Fruit fly (Drosophila melanogaster) whole organism, embryonic: Measurements from ENCODE around the gene heix.
A peak's percentile ranks its signal among the peaks of the same experiment; 100 is the strongest.

ENCODE experiments used
- Blimp-1 ChIP-seq: fragments of 200-800 bp; sonication (Bioruptor generic); optimal IDR thresholded peaks from 3 replicates; lab custom pipeline; 2018; ENCODE audit warnings: missing biosample characterization, missing genetic modification characterization, mild to moderate bottlenecking, moderate library complexity, missing genetic modification reagents
- CG11247 ChIP-seq: fragments of 200-800 bp; sonication (Bioruptor generic); IDR thresholded peaks from 2 replicates; pipeline ENCODE4 v1.3.6; 2022; ENCODE audit warnings: missing biosample characterization, missing genetic modification characterization
- CG11504 ChIP-seq: fragments of 200-800 bp; sonication (Bioruptor generic); optimal IDR thresholded peaks from 3 replicates; lab custom pipeline; 2019; ENCODE audit warnings: missing biosample characterization, mild to moderate bottlenecking, missing genetic modification characterization, moderate library complexity
- CG11696 ChIP-seq: fragments of 200-800 bp; sonication (Bioruptor generic); IDR thresholded peaks from 2 replicates; pipeline ENCODE4 v1.3.6; 2022; ENCODE audit warnings: missing biosample characterization, missing genetic modification characterization
- CG15479 ChIP-seq: fragments of 200-800 bp; sonication (Bioruptor generic); optimal IDR thresholded peaks from 3 replicates; lab custom pipeline; 2019; ENCODE audit warnings: missing biosample characterization, mild to moderate bottlenecking, missing genetic modification characterization, moderate library complexity
- CG15601 ChIP-seq: fragments of 200-800 bp; sonication (Bioruptor generic); optimal IDR thresholded peaks from 3 replicates; lab custom pipeline; 2019; ENCODE audit warnings: missing biosample characterization, mild to moderate bottlenecking, missing genetic modification characterization, moderate library complexity
- CG17186 ChIP-seq: fragments of 200-800 bp; sonication (Bioruptor generic); optimal IDR thresholded peaks from 3 replicates; lab custom pipeline; 2017; ENCODE audit warnings: missing biosample characterization, missing genetic modification reagents, missing genetic modification characterization
- CG1792 ChIP-seq: fragments of 200-800 bp; sonication (Bioruptor generic); optimal IDR thresholded peaks from 2 replicates; lab custom pipeline; 2016; ENCODE audit warnings: missing biosample characterization, missing genetic modification characterization
- CG18599 ChIP-seq: fragments of 200-800 bp; sonication (Bioruptor generic); optimal IDR thresholded peaks from 3 replicates; lab custom pipeline; 2017; ENCODE audit warnings: missing biosample characterization, missing genetic modification characterization, mild to moderate bottlenecking, moderate library complexity, missing genetic modification reagents
- CG2199 ChIP-seq: fragments of 200-800 bp; sonication (Bioruptor generic); IDR thresholded peaks from 3 replicates; pipeline ENCODE4 v1.3.6; 2022; ENCODE audit warnings: missing biosample characterization, missing genetic modification characterization
- CG32767 ChIP-seq: fragments of 200-800 bp; sonication (Bioruptor generic); IDR thresholded peaks from 2 replicates; pipeline ENCODE4 v1.3.6; 2022; ENCODE audit warnings: missing biosample characterization, missing genetic modification characterization
- CG6683 ChIP-seq: fragments of 200-800 bp; sonication (Bioruptor generic); optimal IDR thresholded peaks from 2 replicates; lab custom pipeline; 2017; ENCODE audit warnings: missing biosample characterization, mild to moderate bottlenecking, missing genetic modification characterization, missing genetic modification reagents
- CG6791 ChIP-seq: fragments of 200-800 bp; sonication (Bioruptor generic); IDR thresholded peaks from 3 replicates; pipeline ENCODE4 v1.3.6; 2022; ENCODE audit warnings: missing biosample characterization, missing genetic modification characterization; ENCODE audit not compliant: partially characterized antibody
- CG6813 ChIP-seq: fragments of 200-800 bp; sonication (Bioruptor generic); optimal IDR thresholded peaks from 2 replicates; lab custom pipeline; 2017; ENCODE audit warnings: missing biosample characterization, missing genetic modification characterization, mild to moderate bottlenecking, moderate library complexity, missing genetic modification reagents
- CG7271 ChIP-seq: fragments of 200-800 bp; sonication (Bioruptor generic); optimal IDR thresholded peaks from 2 replicates; lab custom pipeline; 2018; ENCODE audit warnings: missing biosample characterization, mild to moderate bottlenecking, missing genetic modification characterization, moderate library complexity
- CG7963 ChIP-seq: fragments of 200-800 bp; sonication (Bioruptor generic); IDR thresholded peaks from 3 replicates; pipeline ENCODE4 v1.3.6; 2022; ENCODE audit warnings: missing biosample characterization, missing genetic modification characterization; ENCODE audit not compliant: partially characterized antibody
- Dad ChIP-seq: fragments of 200-800 bp; sonication (Bioruptor generic); optimal IDR thresholded peaks from 3 replicates; lab custom pipeline; 2016; ENCODE audit warnings: missing biosample characterization, missing genetic modification characterization
- Dbx ChIP-seq: fragments of 200-800 bp; sonication (Bioruptor generic); IDR thresholded peaks from 3 replicates; pipeline ENCODE4 v1.3.6; 2022; ENCODE audit warnings: missing biosample characterization, missing genetic modification characterization
- Doc2 ChIP-seq: fragments of 200-800 bp; sonication (Bioruptor generic); IDR thresholded peaks from 2 replicates; pipeline ENCODE4 v1.3.6; 2022; ENCODE audit warnings: missing biosample characterization, missing genetic modification characterization
- Drgx ChIP-seq: fragments of 200-800 bp; sonication (Bioruptor generic); IDR thresholded peaks from 2 replicates; pipeline ENCODE4 v1.3.6; 2022; ENCODE audit warnings: missing biosample characterization, missing genetic modification characterization
- Fer2 ChIP-seq: fragments of 200-800 bp; sonication (Bioruptor generic); optimal IDR thresholded peaks from 2 replicates; lab custom pipeline; 2018; ENCODE audit warnings: missing biosample characterization, mild to moderate bottlenecking, missing genetic modification characterization, moderate library complexity
- GATAe ChIP-seq: fragments of 200-800 bp; sonication (Bioruptor generic); conservative IDR thresholded peaks from 2 replicates; pipeline ENCODE4 v1.3.6; 2022; ENCODE audit warnings: missing biosample characterization, missing genetic modification characterization
- Hr3 ChIP-seq: fragments of 200-800 bp; sonication (Bioruptor generic); optimal IDR thresholded peaks from 3 replicates; lab custom pipeline; 2016; ENCODE audit warnings: missing biosample characterization, missing genetic modification characterization
- Jarid2 ChIP-seq: fragments of 200-800 bp; sonication (Bioruptor generic); optimal IDR thresholded peaks from 3 replicates; lab custom pipeline; 2017; ENCODE audit warnings: mild to moderate bottlenecking, missing biosample characterization, missing genetic modification reagents, missing genetic modification characterization
- Kr ChIP-seq: fragments of 200-800 bp; sonication (Bioruptor generic); optimal IDR thresholded peaks from 2 replicates; lab custom pipeline; 2017; ENCODE audit warnings: missing biosample characterization, mild to moderate bottlenecking, missing genetic modification characterization
- Lhr ChIP-seq: fragments of 200-800 bp; sonication (Bioruptor generic); optimal IDR thresholded peaks from 3 replicates; lab custom pipeline; 2017; ENCODE audit warnings: mild to moderate bottlenecking, missing biosample characterization, missing genetic modification reagents, missing genetic modification characterization
- Side ChIP-seq: fragments of 200-800 bp; sonication (Bioruptor generic); optimal IDR thresholded peaks from 2 replicates; lab custom pipeline; 2016; ENCODE audit warnings: missing biosample characterization, missing genetic modification characterization
- Spps ChIP-seq: fragments of 200-800 bp; sonication (Bioruptor generic); optimal IDR thresholded peaks from 2 replicates; lab custom pipeline; 2018; ENCODE audit warnings: missing biosample characterization, mild to moderate bottlenecking, missing genetic modification characterization
- Trl ChIP-seq, 3 experiments: fragments of >200 bp in 2 of 3; fragments of 200-800 bp in 1 of 3; sonication (Bioruptor generic) in 1 of 3; optimal IDR thresholded peaks; 2 replicates in 1 of 3; 3 replicates in 2 of 3; lab custom pipeline; 2016 to 2017; ENCODE audit warnings: missing biosample characterization in 1 of 3, missing genetic modification characterization in 1 of 3
- ac ChIP-seq: fragments of 200-800 bp; sonication (Bioruptor generic); optimal IDR thresholded peaks from 3 replicates; lab custom pipeline; 2017; ENCODE audit warnings: missing biosample characterization, mild to moderate bottlenecking, missing genetic modification characterization
- bbx ChIP-seq: fragments of 200-800 bp; sonication (Bioruptor generic); IDR thresholded peaks from 2 replicates; pipeline ENCODE4 v1.3.6; 2022; ENCODE audit warnings: missing biosample characterization, missing genetic modification characterization; ENCODE audit not compliant: partially characterized antibody
- bcd ChIP-seq: fragments of 200-800 bp; sonication (Bioruptor generic); optimal IDR thresholded peaks from 2 replicates; lab custom pipeline; 2017; ENCODE audit warnings: missing biosample characterization, mild to moderate bottlenecking, missing genetic modification characterization
- cas ChIP-seq: fragments of 200-800 bp; sonication (Bioruptor generic); IDR thresholded peaks from 2 replicates; pipeline ENCODE4 v1.3.6; 2022; ENCODE audit warnings: missing biosample characterization, missing genetic modification characterization
- dm ChIP-seq: fragments of 200-800 bp; sonication (Bioruptor generic); optimal IDR thresholded peaks from 3 replicates; lab custom pipeline; 2016; ENCODE audit warnings: missing biosample characterization, missing genetic modification characterization
- hb ChIP-seq: fragments of 200-800 bp; sonication (Bioruptor generic); IDR thresholded peaks from 3 replicates; pipeline ENCODE4 v1.3.6; 2022; ENCODE audit warnings: missing biosample characterization, missing genetic modification characterization; ENCODE audit not compliant: partially characterized antibody
- lmd ChIP-seq: fragments of 200-800 bp; sonication (Bioruptor generic); IDR thresholded peaks from 2 replicates; pipeline ENCODE4 v1.3.6; 2022; ENCODE audit warnings: missing biosample characterization, missing genetic modification characterization
- lola ChIP-seq, 3 experiments: fragments of >200 bp in 2 of 3; fragments of 200-800 bp in 1 of 3; sonication (Bioruptor generic) in 1 of 3; optimal IDR thresholded peaks; 2 replicates each; lab custom pipeline; 2017 to 2019; ENCODE audit warnings: missing biosample characterization in 3 of 3, missing genetic modification characterization in 3 of 3, mild to moderate bottlenecking in 1 of 3, moderate library complexity in 1 of 3
- luna ChIP-seq: fragments of 200-800 bp; sonication (Bioruptor generic); optimal IDR thresholded peaks from 2 replicates; lab custom pipeline; 2016; ENCODE audit warnings: missing biosample characterization, missing genetic modification characterization
- mirr ChIP-seq: fragments of 200-800 bp; sonication (Bioruptor generic); optimal IDR thresholded peaks from 3 replicates; lab custom pipeline; 2018; ENCODE audit warnings: missing biosample characterization, mild to moderate bottlenecking, missing genetic modification characterization
- org-1 ChIP-seq: fragments of 200-800 bp; sonication (Bioruptor generic); optimal IDR thresholded peaks from 2 replicates; lab custom pipeline; 2017; ENCODE audit warnings: missing biosample characterization, missing genetic modification characterization
- peb ChIP-seq: fragments of 200-800 bp; sonication (Bioruptor generic); IDR thresholded peaks from 2 replicates; pipeline ENCODE4 v1.3.6; 2022; ENCODE audit warnings: missing biosample characterization, missing genetic modification characterization
- slp2 ChIP-seq: fragments of 200-800 bp; sonication (Bioruptor generic); optimal IDR thresholded peaks from 2 replicates; lab custom pipeline; 2016; ENCODE audit warnings: missing biosample characterization, missing genetic modification characterization
- twi ChIP-seq: fragments of 200-800 bp; optimal IDR thresholded peaks from 2 replicates; lab custom pipeline; 2019; ENCODE audit warnings: missing biosample characterization, mild to moderate bottlenecking, missing genetic modification characterization, moderate library complexity
- vvl ChIP-seq: fragments of 200-800 bp; sonication (Bioruptor generic); IDR thresholded peaks from 2 replicates; pipeline ENCODE4 v1.3.6; 2022; ENCODE audit warnings: missing biosample characterization, missing genetic modification characterization
- wor ChIP-seq: fragments of 200-800 bp; sonication (Bioruptor generic); IDR thresholded peaks from 2 replicates; pipeline ENCODE4 v1.3.6; 2022; ENCODE audit warnings: missing biosample characterization, missing genetic modification characterization
- zen2 ChIP-seq: fragments of 200-800 bp; sonication (Bioruptor generic); IDR thresholded peaks from 3 replicates; pipeline ENCODE4 v1.3.6; 2022; ENCODE audit warnings: missing biosample characterization, missing genetic modification characterization; ENCODE audit not compliant: partially characterized antibody
- zfh1 ChIP-seq: fragments of 200-800 bp; sonication (Bioruptor generic); IDR thresholded peaks from 3 replicates; pipeline ENCODE4 v1.3.6; 2022; ENCODE audit warnings: missing biosample characterization, missing genetic modification characterization

Gene heix

DNA sequence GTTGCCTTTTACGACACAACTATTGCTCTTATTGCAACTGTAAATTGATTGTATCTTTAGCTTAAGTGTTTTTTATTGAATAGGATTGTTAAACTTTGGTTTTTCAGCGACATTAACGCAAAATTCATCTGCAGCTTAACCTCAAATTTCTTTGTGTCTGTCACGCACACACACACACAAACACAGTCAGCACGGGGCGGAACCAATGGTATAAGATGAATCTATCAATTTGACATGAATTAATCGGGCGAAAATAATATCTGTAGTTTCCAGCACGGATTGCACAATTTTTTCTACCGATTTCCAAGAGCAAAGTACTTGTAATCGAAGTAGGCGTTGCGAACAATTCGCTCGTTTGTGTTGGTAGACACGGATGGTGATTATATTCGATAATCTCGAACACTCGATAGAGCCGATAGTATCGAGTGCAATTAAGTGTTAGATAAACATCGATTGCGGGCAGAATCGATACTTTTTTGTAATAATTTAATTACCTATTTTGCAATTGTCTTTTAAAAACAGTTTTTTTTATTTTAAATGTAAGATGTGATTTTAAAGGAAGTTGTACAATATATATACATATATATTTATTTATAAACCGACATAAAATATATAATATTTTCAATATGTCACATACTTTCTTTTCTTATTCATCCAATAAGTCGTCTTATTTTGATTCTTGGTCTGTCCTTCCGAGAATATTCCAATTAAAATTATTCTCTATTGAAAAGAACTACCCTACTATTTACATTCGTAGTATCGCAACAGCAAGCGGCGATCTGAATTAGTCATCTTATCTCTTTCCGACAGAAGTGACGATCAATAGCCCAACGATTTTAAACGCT, 42.2 kb downstream of the heix start, which contains the start of the genes PRL-1 and EndoGI (continued):
- TF ChIP-seq CG6791 (GFP tag; lab: Robert Waterston, UW) (peak; percentile 100), lmd (GFP tag; lab: Robert Waterston, UW) (no peak), CG6683 (GFP tag; lab: Kevin White, UChicago) (peak; percentile 67), Jarid2 (GFP tag; lab: Kevin White, UChicago) (peak; percentile 11), Dad (peak; percentile 32), CG15479 (GFP tag; lab: Kevin White, UChicago) (peak; percentile 53), Side (GFP tag; lab: Kevin White, UChicago) (no peak), Spps (tag; lab: Kevin White, UChicago) (peak; percentile 42), mirr (GFP tag; lab: Kevin White, UChicago) (no peak), peb (GFP tag; lab: Robert Waterston, UW) (peak; percentile 26; the same call in 1 of the 2 replicates), vvl (GFP tag; lab: Robert Waterston, UW) (peak; percentile 88), dm (GFP tag; lab: Kevin White, UChicago) (peak; percentile 52), CG32767 (peak; percentile 69; the same call in 1 of the 2 replicates), CG7963 (peak; percentile 99), luna (GFP tag; lab: Kevin White, UChicago) (no peak), bbx (peak; percentile 100), Drgx (GFP tag; lab: Robert Waterston, UW) (peak; percentile 86), CG11504 (tag; lab: Kevin White, UChicago) (peak; percentile 82), Dbx (GFP tag; lab: Robert Waterston, UW) (peak; percentile 71; the same call in 1 of the 3 replicates), Doc2 (GFP tag; lab: Robert Waterston, UW) (no peak), slp2 (GFP tag; lab: Kevin White, UChicago) (no peak), CG11696 (peak; percentile 77), cas (GFP tag; lab: Robert Waterston, UW) (0 out of 2 replicates have a peak, but pooled peaks have one; percentile 44), Lhr (GFP tag; lab: Kevin White, UChicago) (peak; percentile 4), Kr (GFP tag; lab: Kevin White, UChicago) (no peak), Blimp-1 (peak; percentile 76), CG15601 (peak; percentile 76), CG1792 (GFP tag; lab: Kevin White, UChicago) (no peak), GATAe (GFP tag; lab: Robert Waterston, UW) (0 out of 2 replicates have a peak, but pooled peaks have one; percentile 12), hb (GFP tag; lab: Robert Waterston, UW) (peak; percentile 100), ac (GFP tag; lab: Kevin White, UChicago) (no peak), zfh1 (peak; percentile 74; the same call in 2 of the 3 replicates), CG6813 (GFP tag; lab: Kevin White, UChicago) (peak; percentile 54), twi (tag; lab: Kevin White, UChicago) (peak; percentile 54), Hr3 (peak; percentile 60), lola (GFP tag; optimal IDR thresholded peaks at IDR 0.05; lab: Kevin White, UChicago) (peak in 1 of 3 experiments; percentile 54), CG7271 (tag; lab: Kevin White, UChicago) (no peak), CG11247 (no peak), CG18599 (GFP tag; lab: Kevin White, UChicago) (peak; percentile 79), org-1 (GFP tag; lab: Kevin White, UChicago) (no peak), zen2 (peak; percentile 95; the same call in 2 of the 3 replicates), Trl (optimal IDR thresholded peaks at IDR 0.05; lab: Kevin White, UChicago) (no peak), Trl (GFP tag; optimal IDR thresholded peaks at IDR 0.05; lab: Kevin White, UChicago) (no peak), CG17186 (GFP tag; lab: Kevin White, UChicago) (peak; percentile 43), wor (no peak), CG2199 (peak; percentile 12; the same call in 1 of the 3 replicates), Fer2 (tag; lab: Kevin White, UChicago) (peak; percentile 68), bcd (GFP tag; lab: Kevin White, UChicago) (no peak)
